Worm (Caenorhabditis elegans): ENCODE measurements around the gene cpt-5.

- TF ChIP-seq dao-5 (tag; optimal IDR thresholded peaks at IDR 0.05), result no peak
- TF ChIP-seq him-1 (tag; optimal IDR thresholded peaks at IDR 0.05), result no peak
- no peak for TF ChIP-seq W03F9.2 (tag; optimal IDR thresholded peaks at IDR 0.05)
Observed at ce11 chrV:13854306-13854705, 18.7 kb upstream of the cpt-5 start, which contains the start of gene ttr-21.

Data from whole organism, L4/young adult.